Fruit fly (Drosophila melanogaster) whole organism, prepupa: ENCODE measurements around the gene tmod.

ENCODE experiments used
- Blimp-1 ChIP-seq: fragments of 200-800 bp; sonication (Bioruptor generic); optimal IDR thresholded peaks from 3 replicates; lab custom pipeline; 2017; ENCODE audit warnings: missing biosample characterization, missing genetic modification characterization, mild to moderate bottlenecking, moderate library complexity, missing genetic modification reagents
- CG10631 ChIP-seq: fragments of 200-800 bp; sonication (Bioruptor generic); optimal IDR thresholded peaks from 2 replicates; lab custom pipeline; 2016; ENCODE audit warnings: missing biosample characterization, missing genetic modification characterization
- CG10669 ChIP-seq: fragments of 200-800 bp; sonication (Bioruptor generic); optimal IDR thresholded peaks from 3 replicates; lab custom pipeline; 2018; ENCODE audit warnings: missing biosample characterization, mild to moderate bottlenecking, missing genetic modification characterization, moderate library complexity
- CG11294 ChIP-seq: fragments of 200-800 bp; sonication (Bioruptor generic); IDR thresholded peaks from 2 replicates; pipeline ENCODE4 v1.3.6; 2022; ENCODE audit warnings: missing biosample characterization, missing genetic modification characterization
- CG11762 ChIP-seq: fragments of 200-800 bp; sonication (Bioruptor generic); optimal IDR thresholded peaks from 3 replicates; lab custom pipeline; 2016; ENCODE audit warnings: missing biosample characterization, missing genetic modification characterization; ENCODE audit not compliant: insufficient read depth
- CG15336 ChIP-seq: fragments of 200-800 bp; sonication (Bioruptor generic); IDR thresholded peaks from 2 replicates; pipeline ENCODE4 v1.3.6; 2022; ENCODE audit warnings: missing biosample characterization, missing genetic modification characterization
- CG3032 ChIP-seq: fragments of 200-800 bp; optimal IDR thresholded peaks from 2 replicates; lab custom pipeline; 2019; ENCODE audit warnings: missing biosample characterization, mild to moderate bottlenecking, missing genetic modification characterization, moderate library complexity
- CG31627 ChIP-seq: fragments of 200-800 bp; sonication (Bioruptor generic); optimal IDR thresholded peaks from 3 replicates; lab custom pipeline; 2016; ENCODE audit warnings: missing biosample characterization, missing genetic modification characterization
- CG34406 ChIP-seq: fragments of 200-800 bp; sonication (Bioruptor generic); optimal IDR thresholded peaks from 3 replicates; lab custom pipeline; 2016; ENCODE audit warnings: missing biosample characterization, missing genetic modification characterization
- CG3919 ChIP-seq: fragments of 200-800 bp; sonication (Bioruptor generic); optimal IDR thresholded peaks from 3 replicates; lab custom pipeline; 2016; ENCODE audit warnings: missing biosample characterization, missing genetic modification characterization
- CG4318 ChIP-seq: fragments of 200-800 bp; sonication (Bioruptor generic); optimal IDR thresholded peaks from 3 replicates; lab custom pipeline; 2017; ENCODE audit warnings: missing biosample characterization, mild to moderate bottlenecking, missing genetic modification characterization
- CG6854 ChIP-seq: fragments of 200-800 bp; sonication (Bioruptor generic); optimal IDR thresholded peaks from 2 replicates; lab custom pipeline; 2017; ENCODE audit warnings: missing biosample characterization, mild to moderate bottlenecking, missing genetic modification characterization
- CG7368 ChIP-seq: fragments of 200-800 bp; sonication (Bioruptor generic); optimal IDR thresholded peaks from 3 replicates; lab custom pipeline; 2016; ENCODE audit warnings: missing biosample characterization, missing genetic modification characterization
- CG8119 ChIP-seq: fragments of 200-800 bp; sonication (Bioruptor generic); IDR thresholded peaks from 3 replicates; pipeline ENCODE4 v1.3.6; 2022; ENCODE audit warnings: missing biosample characterization, missing genetic modification characterization
- CG8632 ChIP-seq: fragments of 200-800 bp; sonication (Bioruptor generic); optimal IDR thresholded peaks from 3 replicates; lab custom pipeline; 2016; ENCODE audit warnings: missing biosample characterization, missing genetic modification characterization
- CG9139 ChIP-seq: fragments of 200-800 bp; sonication (Bioruptor generic); optimal IDR thresholded peaks from 3 replicates; lab custom pipeline; 2017; ENCODE audit warnings: missing biosample characterization, mild to moderate bottlenecking, missing genetic modification characterization
- Eip75B ChIP-seq: fragments of 200-800 bp; sonication (Bioruptor generic); optimal IDR thresholded peaks from 3 replicates; lab custom pipeline; 2016; ENCODE audit warnings: missing biosample characterization, missing genetic modification characterization
- Eip93F ChIP-seq: fragments of 200-800 bp; sonication (Bioruptor generic); optimal IDR thresholded peaks from 2 replicates; lab custom pipeline; 2016; ENCODE audit warnings: missing biosample characterization, mild to moderate bottlenecking, missing genetic modification characterization
- Ets21C ChIP-seq: fragments of 200-800 bp; sonication (Bioruptor generic); optimal IDR thresholded peaks from 3 replicates; lab custom pipeline; 2016; ENCODE audit warnings: missing biosample characterization, missing genetic modification characterization
- Ets96B ChIP-seq: fragments of 200-800 bp; optimal IDR thresholded peaks from 2 replicates; lab custom pipeline; 2019; ENCODE audit warnings: missing biosample characterization, mild to moderate bottlenecking, missing genetic modification characterization, moderate library complexity
- Gug ChIP-seq: fragments of 200-800 bp; sonication (Bioruptor generic); IDR thresholded peaks from 2 replicates; pipeline ENCODE4 v1.3.6; 2022; ENCODE audit warnings: missing biosample characterization, missing genetic modification characterization
- Hr38 ChIP-seq: sonication (Bioruptor generic); optimal IDR thresholded peaks from 2 replicates; lab custom pipeline; 2016; ENCODE audit warnings: missing biosample characterization, missing genetic modification characterization
- Hr39 ChIP-seq: fragments of 200-800 bp; sonication (Bioruptor generic); optimal IDR thresholded peaks from 2 replicates; lab custom pipeline; 2016; ENCODE audit warnings: missing biosample characterization, missing genetic modification characterization
- Hr4 ChIP-seq: fragments of 200-800 bp; sonication (Bioruptor generic); optimal IDR thresholded peaks from 3 replicates; lab custom pipeline; 2016; ENCODE audit warnings: missing biosample characterization, missing genetic modification characterization
- Lpt ChIP-seq: fragments of 200-800 bp; sonication (Bioruptor generic); optimal IDR thresholded peaks from 3 replicates; lab custom pipeline; 2016; ENCODE audit warnings: missing biosample characterization, missing genetic modification characterization
- Met ChIP-seq: fragments of 200-800 bp; sonication (Bioruptor generic); optimal IDR thresholded peaks from 3 replicates; lab custom pipeline; 2016; ENCODE audit warnings: missing biosample characterization, missing genetic modification characterization
- OdsH ChIP-seq: fragments of 200-800 bp; sonication (Bioruptor generic); optimal IDR thresholded peaks from 3 replicates; lab custom pipeline; 2016; ENCODE audit warnings: missing biosample characterization, missing genetic modification characterization
- Smox ChIP-seq: fragments of 200-800 bp; sonication (Bioruptor generic); optimal IDR thresholded peaks from 3 replicates; lab custom pipeline; 2016; ENCODE audit warnings: missing biosample characterization, missing genetic modification characterization
- Sox14 ChIP-seq: fragments of 200-800 bp; sonication (Bioruptor generic); optimal IDR thresholded peaks from 3 replicates; lab custom pipeline; 2016; ENCODE audit warnings: missing biosample characterization, missing genetic modification characterization
- Sox15 ChIP-seq: fragments of 200-800 bp; sonication (Bioruptor generic); optimal IDR thresholded peaks from 3 replicates; lab custom pipeline; 2016; ENCODE audit warnings: missing biosample characterization, missing genetic modification characterization
- acj6 ChIP-seq: fragments of 200-800 bp; sonication (Bioruptor generic); optimal IDR thresholded peaks from 3 replicates; lab custom pipeline; 2016; ENCODE audit warnings: missing biosample characterization, missing genetic modification characterization
- cyc ChIP-seq: fragments of 200-800 bp; sonication (Bioruptor generic); optimal IDR thresholded peaks from 3 replicates; lab custom pipeline; 2016; ENCODE audit warnings: missing biosample characterization, missing genetic modification characterization
- dac ChIP-seq: fragments of 200-800 bp; sonication (Bioruptor generic); optimal IDR thresholded peaks from 2 replicates; lab custom pipeline; 2017; ENCODE audit warnings: missing biosample characterization, mild to moderate bottlenecking, missing genetic modification characterization
- dsx ChIP-seq: fragments of 200-800 bp; optimal IDR thresholded peaks from 3 replicates; lab custom pipeline; 2019; ENCODE audit warnings: missing biosample characterization, mild to moderate bottlenecking, missing genetic modification characterization, moderate library complexity; ENCODE audit not compliant: poor library complexity, severe bottlenecking
- eg ChIP-seq: fragments of 200-800 bp; sonication (Bioruptor generic); IDR thresholded peaks from 3 replicates; pipeline ENCODE4 v1.3.6; 2022; ENCODE audit warnings: missing biosample characterization, missing genetic modification characterization
- esn ChIP-seq: fragments of 200-800 bp; sonication (Bioruptor generic); optimal IDR thresholded peaks from 2 replicates; lab custom pipeline; 2016; ENCODE audit warnings: missing biosample characterization, mild to moderate bottlenecking, missing genetic modification characterization, moderate library complexity
- fd59A ChIP-seq: fragments of 200-800 bp; sonication (Bioruptor generic); optimal IDR thresholded peaks from 2 replicates; lab custom pipeline; 2017; ENCODE audit warnings: missing biosample characterization, mild to moderate bottlenecking, missing genetic modification characterization, missing genetic modification reagents
- fd85E ChIP-seq: fragments of 200-800 bp; sonication (Bioruptor generic); optimal IDR thresholded peaks from 3 replicates; lab custom pipeline; 2016; ENCODE audit warnings: missing biosample characterization, missing genetic modification characterization
- fkh ChIP-seq: fragments of 200-800 bp; sonication (Bioruptor generic); optimal IDR thresholded peaks from 3 replicates; lab custom pipeline; 2017; ENCODE audit warnings: missing biosample characterization, mild to moderate bottlenecking, missing genetic modification characterization, moderate library complexity
- lz ChIP-seq: fragments of 200-800 bp; sonication (Bioruptor generic); optimal IDR thresholded peaks from 3 replicates; lab custom pipeline; 2016; ENCODE audit warnings: missing biosample characterization, missing genetic modification characterization
- pdm3 ChIP-seq: fragments of 200-800 bp; sonication (Bioruptor generic); optimal IDR thresholded peaks from 3 replicates; lab custom pipeline; 2016; ENCODE audit warnings: missing biosample characterization, missing genetic modification characterization
- spab ChIP-seq: fragments of 200-800 bp; sonication (Bioruptor generic); optimal IDR thresholded peaks from 2 replicates; lab custom pipeline; 2017; ENCODE audit warnings: missing biosample characterization, mild to moderate bottlenecking, missing genetic modification characterization, missing genetic modification reagents
- ss ChIP-seq, 2 experiments: fragments of 200-800 bp; sonication (Bioruptor generic); optimal IDR thresholded peaks; 2 replicates in 1 of 2; 3 replicates in 1 of 2; lab custom pipeline; 2017 to 2018; ENCODE audit warnings: mild to moderate bottlenecking in 2 of 2, missing biosample characterization in 2 of 2, missing genetic modification characterization in 2 of 2, moderate library complexity in 1 of 2
- svp ChIP-seq: fragments of 200-800 bp; sonication (Bioruptor generic); peaks from one replicate; lab custom pipeline; 2016; ENCODE audit warnings: missing biosample characterization, missing genetic modification characterization
- topi ChIP-seq: fragments of 200-800 bp; sonication (Bioruptor generic); optimal IDR thresholded peaks from 3 replicates; lab custom pipeline; 2016; ENCODE audit warnings: missing biosample characterization, missing genetic modification characterization
- vri ChIP-seq: fragments of 200-800 bp; sonication (Bioruptor generic); optimal IDR thresholded peaks from 3 replicates; lab custom pipeline; 2016; ENCODE audit warnings: missing biosample characterization, mild to moderate bottlenecking, missing genetic modification characterization

The tmod gene

dm6 chr3R:30540196-30540595 lies 7.8 kb downstream of the tmod start (continued):
- TF ChIP-seq Gug (GFP tag; lab: Robert Waterston, UW) (peak; percentile 79), CG8119 (peak; percentile 70), CG11762 (peak; percentile 43), Ets21C (GFP tag; lab: Kevin White, UChicago) (peak; percentile 22), cyc (peak; percentile 82), Sox14 (peak; percentile 58), Smox (GFP tag; lab: Kevin White, UChicago) (peak; percentile 52), CG10669 (GFP tag; lab: Kevin White, UChicago) (peak; percentile 58), dac (GFP tag; lab: Kevin White, UChicago) (peak; percentile 40), fd59A (GFP tag; lab: Kevin White, UChicago) (peak; percentile 24)

dm6 chr3R:30541469-30541868 lies 9.1 kb downstream of the tmod start:
- TF ChIP-seq CG3919 (GFP tag; lab: Kevin White, UChicago) (no peak), Eip75B (GFP tag; lab: Kevin White, UChicago) (no peak), CG8119 (no peak), fd85E (GFP tag; lab: Kevin White, UChicago) (no peak), cyc (no peak), eg (GFP tag; lab: Robert Waterston, UW) (no peak), CG10669 (GFP tag; lab: Kevin White, UChicago) (no peak), vri (GFP tag; lab: Kevin White, UChicago) (no peak), Lpt (no peak), Hr38 (no peak), Hr4 (no peak), CG11294 (GFP tag; lab: Robert Waterston, UW) (no peak), Eip93F (no peak), Sox15 (GFP tag; lab: Kevin White, UChicago) (no peak), CG10631 (GFP tag; lab: Kevin White, UChicago) (no peak), CG15336 (GFP tag; lab: Robert Waterston, UW) (no peak)

- no peak for TF ChIP-seq CG8632
- no peak for TF ChIP-seq vri (GFP tag; lab: Kevin White, UChicago)
- no peak for TF ChIP-seq CG7368 (GFP tag; lab: Kevin White, UChicago)
- no peak for TF ChIP-seq ss (GFP tag; optimal IDR thresholded peaks at IDR 0.05; lab: Kevin White, UChicago)
- no peak for TF ChIP-seq Ets96B (tag; lab: Kevin White, UChicago)
- TF ChIP-seq dac (GFP tag; lab: Kevin White, UChicago): no peak
- no peak for TF ChIP-seq acj6 (GFP tag; lab: Kevin White, UChicago)
- no peak for TF ChIP-seq CG34406 (GFP tag; lab: Kevin White, UChicago)
- TF ChIP-seq esn (GFP tag; lab: Kevin White, UChicago): no peak
- TF ChIP-seq CG10631 (GFP tag; lab: Kevin White, UChicago): no peak
- TF ChIP-seq CG4318 (GFP tag; lab: Kevin White, UChicago): no peak
- TF ChIP-seq CG10669 (GFP tag; lab: Kevin White, UChicago): no peak
- no peak for TF ChIP-seq dsx
- TF ChIP-seq Hr38: no peak
- TF ChIP-seq CG3919 (GFP tag; lab: Kevin White, UChicago): no peak
- no peak for TF ChIP-seq Blimp-1 (GFP tag; lab: Kevin White, UChicago)
- TF ChIP-seq Lpt: no peak
- TF ChIP-seq CG6854: no peak
- no peak for TF ChIP-seq lz (GFP tag; lab: Kevin White, UChicago)
- TF ChIP-seq OdsH (GFP tag; lab: Kevin White, UChicago): no peak
Observed at dm6 chr3R:30544974-30545373, 12.6 kb downstream of the tmod start.

- no peak for TF ChIP-seq CG9139
- TF ChIP-seq Hr39: no peak
- no peak for TF ChIP-seq CG8119
- TF ChIP-seq topi (GFP tag; lab: Kevin White, UChicago): no peak
- no peak for TF ChIP-seq Ets21C (GFP tag; lab: Kevin White, UChicago)
- TF ChIP-seq dac (GFP tag; lab: Kevin White, UChicago): no peak
- no peak for TF ChIP-seq ss (GFP tag; optimal IDR thresholded peaks at IDR 0.05; lab: Kevin White, UChicago)
- TF ChIP-seq dsx: no peak
- no peak for TF ChIP-seq CG31627 (GFP tag; lab: Kevin White, UChicago)
- peak; percentile 2 for TF ChIP-seq CG3919 (GFP tag; lab: Kevin White, UChicago)
- no peak for TF ChIP-seq Met (GFP tag; lab: Kevin White, UChicago)
- no peak for TF ChIP-seq fkh
- TF ChIP-seq spab (GFP tag; lab: Kevin White, UChicago): no peak
- TF ChIP-seq CG3032: no peak
- TF ChIP-seq pdm3 (GFP tag; lab: Kevin White, UChicago): no peak
- TF ChIP-seq CG8632: no peak
- no peak for TF ChIP-seq esn (GFP tag; lab: Kevin White, UChicago)
- TF ChIP-seq Sox15 (GFP tag; lab: Kevin White, UChicago): no peak
- no peak for TF ChIP-seq Hr38
- no peak for TF ChIP-seq svp (GFP tag; lab: Kevin White, UChicago)
- peak; percentile 24; the same call in 1 of the 2 replicates for TF ChIP-seq CG15336 (GFP tag; lab: Robert Waterston, UW)
Observed at dm6 chr3R:30550044-30550443, 17.6 kb downstream of the tmod start.
